Fruit fly (Drosophila melanogaster): ENCODE measurements around the gene CG15147.

CG15147 gene

DNA sequence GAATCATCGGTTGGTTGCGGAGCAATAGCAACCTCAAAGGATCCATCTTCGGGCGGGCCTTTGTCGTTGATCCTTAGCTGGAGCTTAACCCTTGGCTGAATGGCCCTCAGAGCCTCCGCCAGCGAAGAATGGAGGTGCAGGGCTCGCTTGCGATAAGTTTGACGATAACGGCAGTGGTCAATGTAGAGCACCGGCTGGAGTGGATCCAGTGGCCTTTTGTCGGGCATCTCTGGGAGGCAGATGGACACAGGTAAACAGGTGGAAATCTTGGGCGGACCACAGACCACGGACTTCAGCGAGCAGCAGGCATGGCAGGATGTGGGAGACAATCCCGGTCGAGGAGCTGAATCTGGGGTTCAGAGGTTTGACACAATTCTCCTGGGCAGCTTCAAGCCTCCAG is at the start of gene CG15147:
TSS of gene CG15147 (minus strand) at position 390 of the 400 bp plus-strand sequence.
- TF ChIP-seq CG9705 (GFP tag; optimal IDR thresholded peaks at IDR 0.05) (no peak), GATAd (GFP tag; optimal IDR thresholded peaks at IDR 0.05) (no peak), psq (GFP tag; optimal IDR thresholded peaks at IDR 0.05) (no peak), OdsH (GFP tag; optimal IDR thresholded peaks at IDR 0.05) (no peak), Myc (optimal IDR thresholded peaks at IDR 0.05) (no peak), Abd-B (GFP tag; optimal IDR thresholded peaks at IDR 0.05) (no peak), Sp1 (GFP tag; optimal IDR thresholded peaks at IDR 0.05) (no peak), Hr78 (GFP tag; optimal IDR thresholded peaks at IDR 0.05) (no peak), pan (optimal IDR thresholded peaks at IDR 0.05) (no peak), rgr (GFP tag; optimal IDR thresholded peaks at IDR 0.05) (no peak), Mio (GFP tag; optimal IDR thresholded peaks at IDR 0.05) (no peak), h (GFP tag; optimal IDR thresholded peaks at IDR 0.05) (no peak), N (GFP tag; optimal IDR thresholded peaks at IDR 0.05) (no peak), Jra (GFP tag; optimal IDR thresholded peaks at IDR 0.05) (no peak), Hnf4 (GFP tag; optimal IDR thresholded peaks at IDR 0.05) (no peak), HLH106 (tag; optimal IDR thresholded peaks at IDR 0.05) (no peak), br (GFP tag; optimal IDR thresholded peaks at IDR 0.05) (no peak), usp (GFP tag; optimal IDR thresholded peaks at IDR 0.05) (no peak), dmrt93B (GFP tag; optimal IDR thresholded peaks at IDR 0.05) (no peak)

DNA sequence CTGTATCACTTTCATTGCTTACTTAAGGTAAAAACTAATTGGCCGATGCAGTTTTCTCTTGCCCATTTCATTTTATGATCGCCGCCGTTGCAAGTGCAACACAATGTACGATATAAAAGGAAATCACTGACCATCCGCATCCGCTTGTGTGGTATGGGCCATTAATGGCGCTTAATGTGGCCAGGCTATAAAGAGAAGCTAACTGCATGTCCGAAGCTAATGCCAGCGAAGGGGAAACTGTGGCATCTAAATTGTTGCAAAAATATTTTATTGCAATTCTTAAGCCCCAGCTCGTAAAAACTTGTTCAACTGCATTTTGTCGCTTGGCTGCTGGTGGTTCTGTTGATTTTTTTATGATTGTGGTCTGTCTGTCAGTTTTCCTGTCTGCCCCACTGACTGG is 45.0 kb upstream of the CG15147 start:
- TF ChIP-seq OdsH (GFP tag; optimal IDR thresholded peaks at IDR 0.05) (no peak), sv (GFP tag; optimal IDR thresholded peaks at IDR 0.05) (no peak), Hr78 (GFP tag; optimal IDR thresholded peaks at IDR 0.05) (no peak), foxo (GFP tag; optimal IDR thresholded peaks at IDR 0.05) (no peak), Hr83 (GFP tag; optimal IDR thresholded peaks at IDR 0.05; ENCODE audit: poor library complexity, severe bottlenecking) (no peak)

DNA sequence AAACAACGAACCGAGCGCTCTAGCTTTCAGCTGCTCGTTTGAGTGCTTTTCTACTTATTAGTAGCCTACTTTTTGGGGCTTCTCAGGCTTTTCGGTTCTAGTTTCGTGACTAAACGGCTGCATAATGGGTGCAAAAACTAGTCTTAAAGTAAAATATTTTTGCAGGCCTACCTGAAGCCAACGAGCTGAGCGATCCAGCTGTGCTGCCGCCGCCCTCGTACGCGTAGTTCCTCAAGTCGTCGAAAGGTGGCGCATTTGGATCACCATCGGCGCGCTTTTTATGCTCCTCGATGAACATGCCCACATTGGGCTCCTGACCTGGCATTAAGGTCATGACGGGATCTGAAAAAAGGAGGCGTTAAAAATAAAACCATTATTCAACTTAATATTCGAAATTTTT is 24.6 kb upstream of the CG15147 start:
- TF ChIP-seq Hnf4 (GFP tag; optimal IDR thresholded peaks at IDR 0.05) (no peak), Mio (GFP tag; optimal IDR thresholded peaks at IDR 0.05) (no peak), Abd-B (GFP tag; optimal IDR thresholded peaks at IDR 0.05) (no peak), GATAd (GFP tag; optimal IDR thresholded peaks at IDR 0.05) (no peak), Hr83 (GFP tag; optimal IDR thresholded peaks at IDR 0.05; ENCODE audit: poor library complexity, severe bottlenecking) (no peak), foxo (GFP tag; optimal IDR thresholded peaks at IDR 0.05) (no peak), Sp1 (GFP tag; optimal IDR thresholded peaks at IDR 0.05) (no peak), N (GFP tag; optimal IDR thresholded peaks at IDR 0.05) (no peak), CrebA (GFP tag; optimal IDR thresholded peaks at IDR 0.05; ENCODE audit: borderline replicate concordance) (no peak), woc (GFP tag; optimal IDR thresholded peaks at IDR 0.05) (no peak), dmrt93B (GFP tag; optimal IDR thresholded peaks at IDR 0.05) (no peak), dsf (GFP tag; optimal IDR thresholded peaks at IDR 0.05; ENCODE audit: borderline replicate concordance) (no peak), pan (optimal IDR thresholded peaks at IDR 0.05) (no peak)

DNA sequence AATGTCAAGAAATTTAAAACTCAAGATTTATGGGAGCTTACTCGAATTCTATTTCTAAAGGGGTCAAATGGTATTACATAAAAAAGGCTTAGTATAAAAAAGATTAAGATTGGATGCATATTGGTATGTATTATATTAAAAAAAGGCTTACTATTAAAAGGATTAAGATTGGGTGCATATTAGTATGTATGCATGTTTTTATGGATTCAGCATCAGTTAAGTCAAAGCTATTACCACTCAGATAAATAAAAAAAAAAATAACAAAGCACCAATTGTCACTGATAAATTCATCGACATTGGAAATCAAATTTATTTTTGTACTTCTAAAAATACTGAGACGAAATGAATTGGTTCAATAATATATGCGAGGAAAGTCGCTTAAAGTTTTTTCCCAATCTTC is 1.4 kb upstream of the CG15147 start, which contains the start of gene CG43054:
TSS of gene CG43054 (plus strand) at position 301 of the 400 bp plus-strand sequence.
- TF ChIP-seq Abd-B (GFP tag; optimal IDR thresholded peaks at IDR 0.05) (no peak), Jra (GFP tag; optimal IDR thresholded peaks at IDR 0.05) (no peak), sage (GFP tag; optimal IDR thresholded peaks at IDR 0.05) (no peak), dl (GFP tag; optimal IDR thresholded peaks at IDR 0.05; ENCODE audit: insufficient read depth in 1 of 2, partially characterized antibody in 2 of 2) (no peak), Hnf4 (GFP tag; optimal IDR thresholded peaks at IDR 0.05) (no peak), Dif (GFP tag; optimal IDR thresholded peaks at IDR 0.05; ENCODE audit: partially characterized antibody) (no peak), GATAd (GFP tag; optimal IDR thresholded peaks at IDR 0.05) (no peak), psq (GFP tag; optimal IDR thresholded peaks at IDR 0.05) (no peak), pan (optimal IDR thresholded peaks at IDR 0.05) (no peak), foxo (GFP tag; optimal IDR thresholded peaks at IDR 0.05) (no peak), Dfd (GFP tag; optimal IDR thresholded peaks at IDR 0.05) (no peak), woc (GFP tag; optimal IDR thresholded peaks at IDR 0.05) (no peak), CG32264 (GFP tag; optimal IDR thresholded peaks at IDR 0.05) (no peak), br (GFP tag; optimal IDR thresholded peaks at IDR 0.05) (no peak), jim (GFP tag; optimal IDR thresholded peaks at IDR 0.05) (no peak), usp (GFP tag; optimal IDR thresholded peaks at IDR 0.05) (no peak), HLH106 (tag; optimal IDR thresholded peaks at IDR 0.05) (no peak), Hr78 (GFP tag; optimal IDR thresholded peaks at IDR 0.05) (no peak), lola (GFP tag; optimal IDR thresholded peaks at IDR 0.05) (no peak), tai (GFP tag; optimal IDR thresholded peaks at IDR 0.05) (no peak)

Measured in whole organism, wandering third instar larva.